Worm (Caenorhabditis elegans) whole organism, late embryonic: ENCODE results near the gene ubc-1.
A peak's percentile ranks its signal among the peaks of the same experiment; 100 is the strongest.

ENCODE experiments used
- C38D4.7 ChIP-seq: fragments of 200-800 bp; sonication (Bioruptor generic); optimal IDR thresholded peaks from 2 replicates; lab custom pipeline; 2018; ENCODE audit warnings: mild to moderate bottlenecking, missing genetic modification characterization, moderate library complexity, missing compliant biosample characterization
- F13H6.1 ChIP-seq: sonication (generic microtip); optimal IDR thresholded peaks from 2 replicates; lab custom pipeline; 2016; ENCODE audit warnings: missing genetic modification characterization, missing compliant biosample characterization
- K09A11.1 ChIP-seq: sonication (generic microtip); optimal IDR thresholded peaks from 2 replicates; lab custom pipeline; 2017; ENCODE audit warnings: antibody characterized with exemption, mild to moderate bottlenecking, missing genetic modification characterization, missing compliant biosample characterization; ENCODE audit not compliant: insufficient read depth
- ahr-1 ChIP-seq: sonication (generic microtip); optimal IDR thresholded peaks from 2 replicates; lab custom pipeline; 2016; ENCODE audit warnings: missing genetic modification characterization, missing compliant biosample characterization
- ceh-14 ChIP-seq: sonication (generic microtip); optimal IDR thresholded peaks from 2 replicates; lab custom pipeline; 2016; ENCODE audit warnings: missing genotype, missing genetic modification characterization, missing compliant biosample characterization
- ceh-18 ChIP-seq: sonication (generic microtip); optimal IDR thresholded peaks from 2 replicates; lab custom pipeline; 2016; ENCODE audit warnings: missing genetic modification characterization, missing compliant biosample characterization
- ceh-2 ChIP-seq: sonication (generic microtip); optimal IDR thresholded peaks from 2 replicates; lab custom pipeline; 2016; ENCODE audit warnings: missing genotype, missing genetic modification characterization, missing compliant biosample characterization
- ceh-34 ChIP-seq: sonication (generic microtip); optimal IDR thresholded peaks from 2 replicates; lab custom pipeline; 2016; ENCODE audit warnings: mild to moderate bottlenecking, missing genetic modification characterization, missing compliant biosample characterization
- ceh-45 ChIP-seq: fragments of 200-800 bp; sonication (Bioruptor generic); IDR thresholded peaks from 2 replicates; pipeline ENCODE4 v1.3.6; 2022; ENCODE audit warnings: missing genetic modification reagents, missing genetic modification characterization, missing compliant biosample characterization
- ceh-6 ChIP-seq: fragments of 200-800 bp; sonication (Bioruptor generic); optimal IDR thresholded peaks from 2 replicates; lab custom pipeline; 2018; ENCODE audit warnings: mild to moderate bottlenecking, missing genetic modification characterization, missing compliant biosample characterization
- ceh-9 ChIP-seq: sonication (generic microtip); optimal IDR thresholded peaks from 2 replicates; lab custom pipeline; 2016; ENCODE audit warnings: mild to moderate bottlenecking, missing genetic modification characterization, inconsistent platforms, missing compliant biosample characterization
- dmd-4 ChIP-seq: sonication (generic microtip); optimal IDR thresholded peaks from 2 replicates; lab custom pipeline; 2016; ENCODE audit warnings: borderline replicate concordance, missing genetic modification characterization, missing compliant biosample characterization
- dve-1 ChIP-seq: sonication (generic microtip); optimal IDR thresholded peaks from 2 replicates; lab custom pipeline; 2017; ENCODE audit warnings: antibody characterized with exemption, mild to moderate bottlenecking, missing genetic modification characterization, missing compliant biosample characterization
- elt-2 ChIP-seq: sonication (generic microtip); optimal IDR thresholded peaks from 2 replicates; lab custom pipeline; 2016; ENCODE audit warnings: missing genetic modification reagents, missing genetic modification characterization, missing compliant biosample characterization
- elt-4 ChIP-seq: sonication (generic microtip); optimal IDR thresholded peaks from 2 replicates; lab custom pipeline; 2016; ENCODE audit warnings: missing genetic modification characterization, missing compliant biosample characterization
- ets-4 ChIP-seq: sonication (generic microtip); optimal IDR thresholded peaks from 2 replicates; lab custom pipeline; 2016; ENCODE audit warnings: missing genetic modification characterization, missing compliant biosample characterization
- eyg-1 ChIP-seq: sonication (generic microtip); optimal IDR thresholded peaks from 2 replicates; lab custom pipeline; 2016; ENCODE audit warnings: missing genotype, missing genetic modification characterization, missing compliant biosample characterization
- fax-1 ChIP-seq: sonication (generic microtip); optimal IDR thresholded peaks from 2 replicates; lab custom pipeline; 2016; ENCODE audit warnings: missing genotype, missing genetic modification characterization, missing compliant biosample characterization
- fkh-6 ChIP-seq: sonication (generic microtip); optimal IDR thresholded peaks from 2 replicates; lab custom pipeline; 2016; ENCODE audit warnings: missing genetic modification characterization, missing compliant biosample characterization
- gmeb-2 ChIP-seq: sonication (generic microtip); optimal IDR thresholded peaks from 2 replicates; lab custom pipeline; 2016; ENCODE audit warnings: missing genetic modification characterization, inconsistent platforms, missing compliant biosample characterization
- hlh-15 ChIP-seq: sonication (generic microtip); optimal IDR thresholded peaks from 2 replicates; lab custom pipeline; 2016; ENCODE audit warnings: missing genetic modification characterization, missing compliant biosample characterization
- hlh-6 ChIP-seq: sonication (generic microtip); optimal IDR thresholded peaks from 2 replicates; lab custom pipeline; 2016; ENCODE audit warnings: missing genotype, missing genetic modification characterization, missing compliant biosample characterization
- lim-6 ChIP-seq: sonication (generic microtip); optimal IDR thresholded peaks from 2 replicates; lab custom pipeline; 2016; ENCODE audit warnings: missing genetic modification characterization, missing compliant biosample characterization
- lin-11 ChIP-seq: fragments of 200-800 bp; sonication (Bioruptor generic); optimal IDR thresholded peaks from 2 replicates; lab custom pipeline; 2018; ENCODE audit warnings: mild to moderate bottlenecking, missing genetic modification characterization, missing compliant biosample characterization
- madf-2 ChIP-seq: sonication (generic microtip); optimal IDR thresholded peaks from 2 replicates; lab custom pipeline; 2017; ENCODE audit warnings: missing genetic modification characterization, missing compliant biosample characterization
- mec-3 ChIP-seq: sonication (generic microtip); optimal IDR thresholded peaks from 2 replicates; lab custom pipeline; 2016; ENCODE audit warnings: borderline replicate concordance, missing genetic modification characterization, missing compliant biosample characterization
- nhr-11 ChIP-seq: fragments of 150-350 bp; optimal IDR thresholded peaks from 2 replicates; lab custom pipeline; 2014; ENCODE audit warnings: missing biosample characterization, missing genetic modification characterization
- npax-4 ChIP-seq: sonication (generic microtip); optimal IDR thresholded peaks from 2 replicates; lab custom pipeline; 2016; ENCODE audit warnings: missing genetic modification characterization, missing compliant biosample characterization
- pax-1 ChIP-seq: fragments of 150-350 bp; optimal IDR thresholded peaks from 2 replicates; lab custom pipeline; 2014; ENCODE audit warnings: missing biosample characterization, missing genetic modification characterization
- sdc-2 ChIP-seq: sonication (generic microtip); optimal IDR thresholded peaks from 2 replicates; lab custom pipeline; 2016; ENCODE audit warnings: missing genotype, missing genetic modification characterization, missing compliant biosample characterization
- sox-4 ChIP-seq: sonication (generic microtip); optimal IDR thresholded peaks from 2 replicates; lab custom pipeline; 2017; ENCODE audit warnings: mild to moderate bottlenecking, missing genetic modification characterization, inconsistent platforms, missing compliant biosample characterization
- unc-3 ChIP-seq, 2 experiments: fragments of 200-800 bp in 1 of 2; sonication (Bioruptor generic) in 1 of 2; sonication (generic microtip) in 1 of 2; conservative IDR thresholded peaks in 1 of 2; optimal IDR thresholded peaks in 1 of 2; 2 replicates each; pipeline versions ENCODE4 v1.3.6 to Lab custom; 2016 to 2022; ENCODE audit warnings: missing compliant biosample characterization in 2 of 2, missing genetic modification characterization in 2 of 2, missing genetic modification reagents in 1 of 2
- unc-42 ChIP-seq: sonication (generic microtip); optimal IDR thresholded peaks from 2 replicates; lab custom pipeline; 2016; ENCODE audit warnings: missing genotype, missing genetic modification characterization, missing compliant biosample characterization
- zip-5 ChIP-seq: sonication (generic microtip); optimal IDR thresholded peaks from 2 replicates; lab custom pipeline; 2016; ENCODE audit warnings: missing genetic modification characterization, missing compliant biosample characterization
- ztf-16 ChIP-seq: sonication (generic microtip); optimal IDR thresholded peaks from 2 replicates; lab custom pipeline; 2017; ENCODE audit warnings: missing genetic modification characterization, missing compliant biosample characterization

ubc-1 gene

DNA sequence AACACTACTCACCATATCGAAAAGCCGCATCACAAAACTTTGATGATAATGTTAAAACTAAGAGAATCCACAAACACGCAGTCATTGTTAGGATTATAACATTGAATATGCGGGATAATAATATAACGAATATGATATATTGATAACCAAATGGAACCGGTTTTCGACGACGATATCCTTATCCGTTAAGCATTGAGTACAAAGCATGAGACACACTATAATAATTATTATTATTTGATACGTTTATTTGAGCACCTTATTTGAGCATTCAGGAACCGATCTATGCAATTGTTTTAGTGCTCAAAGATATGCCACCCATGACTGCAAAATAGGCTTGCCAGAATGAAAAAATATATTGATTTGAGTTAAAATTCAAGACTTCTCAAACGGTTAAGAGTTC lies 28.2 kb upstream of the ubc-1 start, which contains the start of gene W03D2.9:
TSS of gene W03D2.9 (minus strand) at position 101 of the 400 bp plus-strand sequence.
- TF ChIP-seq hlh-15 (tag; lab: Kevin White, UChicago): no peak
- TF ChIP-seq ceh-9 (tag; lab: Kevin White, UChicago): no peak

DNA sequence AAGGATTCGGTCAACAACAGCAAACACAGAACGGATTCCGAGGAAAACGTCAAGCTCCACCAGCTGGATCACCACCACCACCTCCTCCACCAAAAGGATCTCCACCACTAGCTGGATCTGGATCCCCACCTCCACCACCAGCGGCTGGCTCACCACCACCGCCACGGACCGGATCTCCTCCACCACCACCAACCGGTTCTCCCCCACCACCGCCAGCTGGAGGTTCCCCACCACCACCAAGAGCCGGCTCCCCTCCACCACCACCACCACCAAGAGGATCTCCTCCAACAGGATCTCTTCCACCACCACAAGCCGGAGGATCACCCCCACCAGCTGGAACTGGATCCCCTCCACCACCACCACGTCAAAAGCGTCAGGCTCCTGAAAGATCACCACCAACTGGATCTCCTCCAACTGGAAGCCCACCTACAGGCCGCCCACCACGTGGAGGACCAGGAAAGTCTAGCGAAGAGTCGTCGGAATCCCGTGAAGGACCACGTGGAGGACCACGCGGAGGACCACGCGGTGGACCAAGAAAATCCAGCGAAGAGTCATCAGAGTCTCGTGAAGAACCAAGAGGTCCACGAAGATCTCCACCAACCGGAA lies 26.0 kb upstream of the ubc-1 start:
- TF ChIP-seq mec-3 (tag; lab: Kevin White, UChicago) (peak; percentile 69), fkh-6 (no peak)

DNA sequence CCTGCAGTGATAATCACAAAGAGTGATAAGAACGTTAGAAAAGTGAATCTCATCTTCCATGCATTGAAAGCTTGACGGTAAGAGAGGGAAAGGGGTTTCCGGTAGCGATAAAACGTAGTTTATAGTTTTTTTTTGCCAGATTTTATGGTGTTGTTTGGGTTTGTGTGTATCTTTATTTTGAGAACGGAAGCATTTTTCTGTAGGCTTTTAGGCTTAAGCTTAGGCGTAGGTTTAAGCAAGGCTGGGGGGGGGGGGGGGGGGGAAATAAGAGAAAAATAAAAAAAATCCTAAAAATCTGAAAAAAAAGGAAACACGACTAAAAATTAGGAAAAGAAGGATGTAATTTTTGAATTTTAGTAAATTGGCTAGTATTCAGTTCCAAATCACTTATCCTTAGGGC lies 23.9 kb upstream of the ubc-1 start, which contains the start of gene C35B1.8:
TSS of gene C35B1.8 (minus strand) at position 101 of the 400 bp plus-strand sequence.
- TF ChIP-seq ceh-2 (tag; lab: Kevin White, UChicago) (no peak), unc-42 (no peak), ets-4 (tag; lab: Kevin White, UChicago) (no peak), zip-5 (tag; lab: Kevin White, UChicago) (no peak), fkh-6 (no peak), ceh-45 (GFP tag; lab: Robert Waterston, UW) (no peak), elt-4 (tag; lab: Kevin White, UChicago) (no peak), lim-6 (tag; lab: Kevin White, UChicago) (no peak), lin-11 (tag; lab: Kevin White, UChicago) (no peak), unc-3 (GFP tag; conservative IDR thresholded peaks at IDR 0.05; lab: Robert Waterston, UW) (no peak), unc-3 (tag; optimal IDR thresholded peaks at IDR 0.05; lab: Kevin White, UChicago) (no peak), gmeb-2 (tag; lab: Kevin White, UChicago) (no peak), ceh-6 (GFP tag; lab: Kevin White, UChicago) (no peak), F13H6.1 (tag; lab: Kevin White, UChicago) (no peak), ztf-16 (no peak), fax-1 (no peak), ceh-34 (tag; lab: Kevin White, UChicago) (no peak), sdc-2 (tag; lab: Kevin White, UChicago) (no peak), nhr-11 (tag; lab: Kevin White, UChicago) (no peak), mec-3 (tag; lab: Kevin White, UChicago) (no peak), ceh-9 (tag; lab: Kevin White, UChicago) (no peak)
- TF ChIP-seq, all 69 proteins: peak for 0

DNA sequence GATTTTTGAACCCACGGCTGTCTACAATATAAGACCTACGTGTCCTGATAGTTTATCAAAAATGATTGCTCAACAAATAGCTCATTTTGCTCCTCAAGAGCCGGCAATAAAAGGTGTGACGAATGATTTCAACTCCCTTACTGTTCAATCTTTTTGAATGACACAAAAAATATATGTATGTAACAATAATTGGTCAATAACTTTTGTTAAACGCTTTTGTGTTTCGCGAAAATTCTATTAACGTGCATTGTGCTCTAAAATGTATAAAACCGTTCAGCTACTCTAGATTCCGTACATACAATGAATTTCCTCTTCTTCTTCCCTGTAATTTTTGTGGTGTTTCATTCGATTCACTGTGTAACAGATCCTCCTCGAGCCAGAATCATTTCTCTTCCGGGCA lies 23.3 kb upstream of the ubc-1 start, which contains the start of gene C35B1.4:
TSS of gene C35B1.4 (plus strand) at position 301 of the 400 bp plus-strand sequence.
- TF ChIP-seq dve-1 (tag; lab: Kevin White, UChicago) (no peak), elt-2 (tag; lab: Kevin White, UChicago) (no peak), C38D4.7 (GFP tag; lab: Kevin White, UChicago) (no peak), ceh-14 (tag; lab: Kevin White, UChicago) (no peak), ahr-1 (tag; lab: Kevin White, UChicago) (no peak), npax-4 (tag; lab: Kevin White, UChicago) (no peak), eyg-1 (tag; lab: Kevin White, UChicago) (no peak), gmeb-2 (tag; lab: Kevin White, UChicago) (no peak), dmd-4 (no peak), ceh-18 (tag; lab: Kevin White, UChicago) (no peak), mec-3 (tag; lab: Kevin White, UChicago) (no peak), elt-4 (tag; lab: Kevin White, UChicago) (no peak), ceh-2 (tag; lab: Kevin White, UChicago) (no peak)
- TF ChIP-seq, all 69 proteins: peak for 0

DNA sequence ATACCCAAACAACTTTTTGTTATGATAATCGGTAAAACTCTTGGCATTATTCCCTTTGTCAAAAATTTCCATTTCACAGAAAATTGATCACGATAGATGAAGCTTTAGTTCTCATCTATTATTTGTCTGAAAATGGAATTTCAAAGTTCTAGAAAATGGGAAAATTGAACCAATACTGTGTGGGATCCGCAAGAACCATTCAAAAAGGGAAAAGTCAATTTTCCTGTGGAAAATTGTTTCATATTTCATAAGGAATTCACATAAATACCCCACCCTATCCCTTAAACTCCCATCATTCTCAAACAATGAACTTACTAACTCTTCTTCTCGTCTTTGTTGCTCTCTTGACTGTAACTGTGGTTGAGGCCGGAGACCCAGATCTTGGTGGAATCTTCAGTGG lies 22.0 kb upstream of the ubc-1 start, which contains the start of the genes C35B1.9 and C35B1.3:
TSS of gene C35B1.9 (minus strand) at position 101 of the 400 bp plus-strand sequence.
TSS of gene C35B1.3 (plus strand) at position 306 of the 400 bp plus-strand sequence.
- no peak for TF ChIP-seq pax-1 (tag; lab: Kevin White, UChicago)
- no peak for TF ChIP-seq madf-2 (tag; lab: Kevin White, UChicago)
- TF ChIP-seq hlh-6 (tag; lab: Kevin White, UChicago): no peak
- TF ChIP-seq elt-4 (tag; lab: Kevin White, UChicago): no peak
- no peak for TF ChIP-seq sox-4 (tag; lab: Kevin White, UChicago)
- no peak for TF ChIP-seq K09A11.1 (tag; lab: Kevin White, UChicago)
